Fruit fly (Drosophila melanogaster) S2 (cell line): Measurements from ENCODE around the gene CG14818.

Experiments
- CG8478 ChIP-seq: fragments of >200 bp; optimal IDR thresholded peaks from 2 replicates; lab custom pipeline; 2018
- CTCF ChIP-seq, 2 experiments: fragments of >200 bp; optimal IDR thresholded peaks; 2 replicates each; lab custom pipeline; 2018

DNA sequence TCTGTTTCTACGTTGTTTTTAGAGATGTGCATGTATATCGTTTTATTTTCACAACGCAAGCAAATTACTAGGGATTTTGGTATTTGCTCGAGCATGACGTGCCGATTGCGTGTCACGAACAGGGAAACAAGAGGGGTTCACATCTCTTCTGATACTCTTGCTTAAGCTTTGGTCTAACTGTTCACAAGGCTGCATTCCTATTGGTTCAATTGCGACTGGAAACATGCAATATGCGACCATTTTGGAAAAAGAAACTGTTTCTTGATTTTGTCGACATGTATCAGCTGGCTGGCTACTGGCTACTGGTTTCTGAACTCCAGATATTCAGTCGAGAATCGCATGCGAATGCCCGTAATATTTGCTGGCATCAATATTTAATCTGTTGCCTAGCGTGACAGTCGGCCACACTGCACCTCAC lies 574 bp upstream of the CG14818 start, which contains the start of gene Coa8:
- TF ChIP-seq CG8478 (lab: Kevin White, UChicago), result no peak
- TF ChIP-seq CTCF (optimal IDR thresholded peaks at IDR 0.05; lab: Kevin White, UChicago), result no peak
